Fruit fly (Drosophila melanogaster) whole organism, wandering third instar larva: ENCODE results near the gene CG15458.

Experiments used
- Jra ChIP-seq: sonication (Bioruptor generic); optimal IDR thresholded peaks from 2 replicates; lab custom pipeline; 2016; ENCODE audit warnings: missing biosample characterization, missing genetic modification characterization
- N ChIP-seq: fragments of >200 bp; optimal IDR thresholded peaks from 2 replicates; lab custom pipeline; 2018; ENCODE audit warnings: missing biosample characterization, missing external identifiers, missing genetic modification characterization
- OdsH ChIP-seq: fragments of 200-800 bp; sonication (Bioruptor generic); optimal IDR thresholded peaks from 2 replicates; lab custom pipeline; 2016; ENCODE audit warnings: missing biosample characterization, mild to moderate bottlenecking, missing genetic modification characterization
- ey ChIP-seq: fragments of 200-800 bp; sonication (Bioruptor generic); optimal IDR thresholded peaks from 2 replicates; lab custom pipeline; 2016; ENCODE audit warnings: missing biosample characterization, missing genetic modification characterization
- fru ChIP-seq: fragments of 200-800 bp; sonication (Bioruptor generic); optimal IDR thresholded peaks from 3 replicates; lab custom pipeline; 2016; ENCODE audit warnings: missing biosample characterization, mild to moderate bottlenecking, missing genetic modification characterization
- lola ChIP-seq: fragments of >200 bp; optimal IDR thresholded peaks from 2 replicates; lab custom pipeline; 2017; ENCODE audit warnings: missing biosample characterization, missing genetic modification characterization
- pan ChIP-seq: fragments of >200 bp; optimal IDR thresholded peaks from 2 replicates; lab custom pipeline; 2017
- usp ChIP-seq: fragments of >200 bp; optimal IDR thresholded peaks from 2 replicates; lab custom pipeline; 2017; ENCODE audit warnings: missing biosample characterization, missing genetic modification characterization

DNA sequence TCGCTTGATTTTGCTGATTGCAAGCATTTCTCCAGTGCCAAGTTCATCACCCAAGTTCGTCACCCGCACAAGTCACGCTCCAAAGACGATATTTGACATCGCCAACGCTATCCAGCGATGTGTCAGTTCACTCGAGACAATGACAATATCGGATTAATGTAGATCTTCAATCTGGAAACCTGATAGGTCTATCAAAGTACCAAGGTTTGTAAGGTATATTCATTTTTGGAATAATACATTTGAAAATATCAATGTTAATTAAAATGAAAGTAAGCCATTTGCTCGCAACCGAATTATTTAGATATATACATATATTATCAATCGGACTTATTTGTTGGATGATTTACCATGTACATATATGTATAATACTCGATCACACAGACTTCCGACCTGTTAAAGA is 4.9 kb upstream of the CG15458 start, which contains the start of gene Obp19c:
- TF ChIP-seq pan (lab: Kevin White, UChicago): no peak
- no peak for TF ChIP-seq usp (GFP tag; lab: Kevin White, UChicago)
- TF ChIP-seq Jra: no peak
- no peak for TF ChIP-seq ey (GFP tag; lab: Kevin White, UChicago)
- no peak for TF ChIP-seq lola (GFP tag; lab: Kevin White, UChicago)
- no peak for TF ChIP-seq fru (GFP tag; lab: Kevin White, UChicago)
- no peak for TF ChIP-seq N (GFP tag; lab: Kevin White, UChicago)
- TF ChIP-seq OdsH (GFP tag; lab: Kevin White, UChicago): no peak
